Worm (Caenorhabditis elegans) whole organism, L4 larva: ENCODE results near the gene cdh-9.
A peak's percentile ranks its signal among the peaks of the same experiment; 100 is the strongest.

Experiments used
- F10B5.3 ChIP-seq: sonication (generic microtip); optimal IDR thresholded peaks from 2 replicates; lab custom pipeline; 2016; ENCODE audit warnings: mild to moderate bottlenecking, missing genetic modification characterization, missing compliant biosample characterization
- F26F4.8 ChIP-seq: fragments of 200-800 bp; sonication (Bioruptor generic); conservative IDR thresholded peaks from 2 replicates; pipeline ENCODE4 v1.3.6; 2022; ENCODE audit warnings: missing genetic modification characterization, missing compliant biosample characterization
- arid-1 ChIP-seq: fragments of 200-800 bp; sonication (Bioruptor generic); conservative IDR thresholded peaks from 2 replicates; pipeline ENCODE4 v1.3.6; 2022; ENCODE audit warnings: missing genetic modification reagents, missing genetic modification characterization, missing compliant biosample characterization
- ceh-28 ChIP-seq: fragments of 150-350 bp; optimal IDR thresholded peaks from 2 replicates; lab custom pipeline; 2014; ENCODE audit warnings: missing biosample characterization, missing genetic modification reagents, missing genetic modification characterization
- ceh-32 ChIP-seq: sonication (generic microtip); optimal IDR thresholded peaks from 2 replicates; lab custom pipeline; 2016; ENCODE audit warnings: mild to moderate bottlenecking, missing genetic modification characterization, missing compliant biosample characterization; ENCODE audit not compliant: poor library complexity
- cey-2 ChIP-seq: sonication (generic microtip); optimal IDR thresholded peaks from 3 replicates; lab custom pipeline; 2017; ENCODE audit warnings: missing genetic modification characterization, mild to moderate bottlenecking, missing compliant biosample characterization, antibody characterized with exemption, borderline replicate concordance; ENCODE audit not compliant: insufficient read depth
- daf-16 ChIP-seq, 3 experiments: sonication (generic microtip); optimal IDR thresholded peaks; 2 replicates each; lab custom pipeline; 2016 to 2017; ENCODE audit warnings: missing genetic modification characterization in 3 of 3, missing genetic modification reagents in 3 of 3, mild to moderate bottlenecking in 2 of 3, missing compliant biosample characterization in 2 of 3, missing biosample characterization in 1 of 3, moderate library complexity in 1 of 3
- dmd-6 ChIP-seq: fragments of 200-800 bp; sonication (Bioruptor generic); IDR thresholded peaks from 2 replicates; pipeline ENCODE4 v1.3.6; 2022; ENCODE audit warnings: missing genetic modification reagents, missing genetic modification characterization, missing compliant biosample characterization
- dmd-9 ChIP-seq: fragments of 200-800 bp; sonication (Bioruptor generic); IDR thresholded peaks from 2 replicates; pipeline ENCODE4 v1.3.6; 2022; ENCODE audit warnings: missing genetic modification reagents, missing genetic modification characterization, missing compliant biosample characterization
- dpl-1 ChIP-seq: fragments of 150-350 bp; optimal IDR thresholded peaks from 2 replicates; lab custom pipeline; 2014; ENCODE audit warnings: missing biosample characterization, missing genetic modification reagents, missing genetic modification characterization
- dve-1 ChIP-seq: sonication (generic microtip); optimal IDR thresholded peaks from 2 replicates; lab custom pipeline; 2017; ENCODE audit warnings: antibody characterized with exemption, mild to moderate bottlenecking, missing genetic modification characterization, missing compliant biosample characterization; ENCODE audit not compliant: insufficient read depth
- gei-8 ChIP-seq: fragments of 200-800 bp; sonication (Bioruptor generic); optimal IDR thresholded peaks from 2 replicates; lab custom pipeline; 2018; ENCODE audit warnings: mild to moderate bottlenecking, missing genetic modification characterization, missing compliant biosample characterization
- hif-1 ChIP-seq, 2 experiments: sonication (generic microtip); optimal IDR thresholded peaks; 2 replicates each; lab custom pipeline; 2016 to 2017; ENCODE audit warnings: missing compliant biosample characterization in 2 of 2, missing genetic modification characterization in 2 of 2, missing genetic modification reagents in 2 of 2, missing genotype in 2 of 2, mild to moderate bottlenecking in 1 of 2
- hlh-11 ChIP-seq: fragments of 200-800 bp; sonication (Bioruptor generic); optimal IDR thresholded peaks from 2 replicates; lab custom pipeline; 2018; ENCODE audit warnings: mild to moderate bottlenecking, missing genetic modification characterization, missing compliant biosample characterization
- lim-7 ChIP-seq: fragments of 200-800 bp; sonication (Bioruptor generic); IDR thresholded peaks from 2 replicates; pipeline ENCODE4 v1.3.6; 2022; ENCODE audit warnings: missing genetic modification characterization, missing compliant biosample characterization
- lin-1 ChIP-seq: fragments of 200-800 bp; sonication (Bioruptor generic); IDR thresholded peaks from 2 replicates; pipeline ENCODE4 v1.3.6; 2022; ENCODE audit warnings: missing genetic modification reagents, missing genetic modification characterization, missing compliant biosample characterization
- lin-13 ChIP-seq: fragments of 150-350 bp; optimal IDR thresholded peaks from 2 replicates; lab custom pipeline; 2014; ENCODE audit warnings: missing biosample characterization, missing genetic modification reagents, missing genetic modification characterization
- lin-15B ChIP-seq: fragments of 150-350 bp; sonication (generic microtip); optimal IDR thresholded peaks from 3 replicates; lab custom pipeline; 2014; ENCODE audit warnings: missing biosample characterization, missing genetic modification characterization
- lin-29 ChIP-seq: fragments of 200-800 bp; sonication (Bioruptor generic); IDR thresholded peaks from 2 replicates; pipeline ENCODE4 v1.3.6; 2022; ENCODE audit warnings: missing genetic modification reagents, missing genetic modification characterization, missing compliant biosample characterization
- lin-38 ChIP-seq: fragments of 200-800 bp; sonication (Bioruptor generic); IDR thresholded peaks from 2 replicates; pipeline ENCODE4 v1.3.6; 2022; ENCODE audit warnings: missing genetic modification reagents, missing genetic modification characterization, missing compliant biosample characterization
- lin-39 ChIP-seq: fragments of 150-350 bp; optimal IDR thresholded peaks from 2 replicates; lab custom pipeline; 2014; ENCODE audit warnings: missing biosample characterization, missing genetic modification reagents, missing genetic modification characterization
- madf-5 ChIP-seq, 2 experiments: fragments of 200-800 bp; sonication (Bioruptor generic); IDR thresholded peaks; 2 replicates each; pipeline ENCODE4 v1.3.6; 2022; ENCODE audit warnings: missing compliant biosample characterization in 2 of 2, missing genetic modification characterization in 2 of 2
- mdt-29 ChIP-seq: fragments of 200-800 bp; sonication (Bioruptor generic); IDR thresholded peaks from 2 replicates; pipeline ENCODE4 v1.3.6; 2022; ENCODE audit warnings: missing genetic modification reagents, missing genetic modification characterization, missing compliant biosample characterization
- mep-1 ChIP-seq: fragments of 150-350 bp; sonication (generic microtip); optimal IDR thresholded peaks from 3 replicates; lab custom pipeline; 2014; ENCODE audit warnings: missing biosample characterization, missing genetic modification characterization
- mes-2 ChIP-seq: sonication (generic microtip); optimal IDR thresholded peaks from 2 replicates; lab custom pipeline; 2016; ENCODE audit warnings: missing genotype, mild to moderate bottlenecking, missing genetic modification characterization, missing compliant biosample characterization; ENCODE audit not compliant: poor library complexity, severe bottlenecking
- mxl-2 ChIP-seq: fragments of 200-800 bp; sonication (Bioruptor generic); conservative IDR thresholded peaks from 2 replicates; pipeline ENCODE4 v1.3.6; 2022; ENCODE audit warnings: missing genetic modification reagents, missing genetic modification characterization, missing compliant biosample characterization
- nhr-10 ChIP-seq: fragments of 150-350 bp; optimal IDR thresholded peaks from 2 replicates; lab custom pipeline; 2014; ENCODE audit warnings: missing biosample characterization, missing genetic modification characterization
- nhr-102 ChIP-seq: sonication (generic microtip); optimal IDR thresholded peaks from 2 replicates; lab custom pipeline; 2016; ENCODE audit warnings: mild to moderate bottlenecking, missing genetic modification characterization, moderate library complexity, missing compliant biosample characterization
- nhr-11 ChIP-seq: fragments of 150-350 bp; optimal IDR thresholded peaks from 2 replicates; lab custom pipeline; 2014; ENCODE audit warnings: missing biosample characterization, missing genetic modification characterization
- nhr-25 ChIP-seq: sonication (generic microtip); optimal IDR thresholded peaks from 2 replicates; lab custom pipeline; 2017; ENCODE audit warnings: missing genetic modification characterization, mild to moderate bottlenecking, missing compliant biosample characterization, antibody characterized with exemption, moderate library complexity, borderline replicate concordance; ENCODE audit not compliant: insufficient read depth
- nhr-28 ChIP-seq: fragments of 150-350 bp; optimal IDR thresholded peaks from 2 replicates; lab custom pipeline; 2014; ENCODE audit warnings: missing biosample characterization, missing genetic modification characterization
- nhr-41 ChIP-seq: fragments of 200-800 bp; sonication (Bioruptor generic); IDR thresholded peaks from 2 replicates; pipeline ENCODE4 v1.3.6; 2022; ENCODE audit warnings: missing genetic modification reagents, missing genetic modification characterization, missing compliant biosample characterization
- nhr-42 ChIP-seq: fragments of 200-800 bp; sonication (Bioruptor generic); IDR thresholded peaks from 2 replicates; pipeline ENCODE4 v1.3.6; 2022; ENCODE audit warnings: missing genetic modification characterization, missing compliant biosample characterization
- nhr-48 ChIP-seq: sonication (generic microtip); optimal IDR thresholded peaks from 2 replicates; lab custom pipeline; 2016; ENCODE audit warnings: mild to moderate bottlenecking, missing genetic modification characterization, missing compliant biosample characterization
- pqm-1 ChIP-seq: sonication (generic microtip); optimal IDR thresholded peaks from 2 replicates; lab custom pipeline; 2017; ENCODE audit warnings: missing biosample characterization, missing genetic modification characterization
- rbr-2 ChIP-seq: sonication (generic microtip); optimal IDR thresholded peaks from 2 replicates; lab custom pipeline; 2016; ENCODE audit warnings: missing genotype, missing genetic modification characterization, missing compliant biosample characterization
- saeg-2 ChIP-seq: fragments of 200-800 bp; sonication (Bioruptor generic); IDR thresholded peaks from 2 replicates; pipeline ENCODE4 v1.3.6; 2022; ENCODE audit warnings: missing genetic modification reagents, missing genetic modification characterization, missing compliant biosample characterization
- snpc-1.2 ChIP-seq: fragments of 200-800 bp; sonication (Bioruptor generic); IDR thresholded peaks from 2 replicates; pipeline ENCODE4 v1.3.6; 2022; ENCODE audit warnings: missing genetic modification reagents, missing genetic modification characterization, missing compliant biosample characterization
- spr-3 ChIP-seq: fragments of 200-800 bp; sonication (Bioruptor generic); optimal IDR thresholded peaks from 2 replicates; lab custom pipeline; 2018; ENCODE audit warnings: mild to moderate bottlenecking, missing genetic modification characterization, missing compliant biosample characterization
- tra-1 ChIP-seq: fragments of 200-800 bp; sonication (Bioruptor generic); IDR thresholded peaks from 2 replicates; pipeline ENCODE4 v1.3.6; 2022; ENCODE audit warnings: missing genetic modification reagents, missing genetic modification characterization, missing compliant biosample characterization
- unc-62 ChIP-seq, 3 experiments: fragments of 150-350 bp in 1 of 3; sonication (generic microtip); optimal IDR thresholded peaks in 2 of 3; peaks in 1 of 3; 1 replicate in 1 of 3; 2 replicates in 2 of 3; lab custom pipeline; 2014 to 2017; ENCODE audit warnings: missing biosample characterization in 3 of 3, missing genetic modification characterization in 3 of 3, missing genetic modification reagents in 3 of 3, missing genotype in 1 of 3
- ztf-11 ChIP-seq: fragments of 150-350 bp; optimal IDR thresholded peaks from 2 replicates; lab custom pipeline; 2014; ENCODE audit warnings: missing biosample characterization, missing genetic modification characterization
- ztf-7 ChIP-seq: fragments of 150-350 bp; optimal IDR thresholded peaks from 2 replicates; lab custom pipeline; 2014; ENCODE audit warnings: missing biosample characterization, missing genetic modification characterization

The cdh-9 gene

ce11 chrX:16551318-16551717 lies 43.7 kb upstream of the cdh-9 start (continued):
- peak; percentile 30 for TF ChIP-seq rbr-2 (tag; lab: Kevin White, UChicago)
- no peak for TF ChIP-seq F10B5.3 (tag; lab: Kevin White, UChicago)
- TF ChIP-seq hif-1 (tag; optimal IDR thresholded peaks at IDR 0.05; lab: Kevin White, UChicago), result no peak
- no peak for TF ChIP-seq nhr-11 (tag; lab: Kevin White, UChicago)
- no peak for TF ChIP-seq dmd-9 (GFP tag; lab: Robert Waterston, UW)
- no peak for TF ChIP-seq ceh-28
- TF ChIP-seq nhr-10 (tag; lab: Kevin White, UChicago), result no peak
- TF ChIP-seq cey-2 (tag; lab: Kevin White, UChicago), result no peak
- no peak for TF ChIP-seq nhr-42 (GFP tag; lab: Robert Waterston, UW)
- peak; percentile 59 for TF ChIP-seq mes-2 (tag; lab: Kevin White, UChicago)
- TF ChIP-seq lin-15B (tag; lab: Kevin White, UChicago), result no peak
- TF ChIP-seq snpc-1.2 (GFP tag; lab: Robert Waterston, UW), result peak; percentile 77
- TF ChIP-seq arid-1 (GFP tag; lab: Robert Waterston, UW), result peak; percentile 79
- TF ChIP-seq mep-1 (tag; lab: Kevin White, UChicago), result peak; percentile 48
- TF ChIP-seq lin-29 (GFP tag; lab: Robert Waterston, UW), result no peak
- peak; percentile 10 for TF ChIP-seq hlh-11 (tag; lab: Kevin White, UChicago)
- no peak for TF ChIP-seq ztf-7 (tag; lab: Kevin White, UChicago)
- no peak for TF ChIP-seq nhr-25 (tag; lab: Kevin White, UChicago)
- no peak for TF ChIP-seq lin-39 (tag; lab: Kevin White, UChicago)
- TF ChIP-seq lim-7 (GFP tag; lab: Robert Waterston, UW), result peak; percentile 80
- TF ChIP-seq mdt-29, result no peak
- no peak for TF ChIP-seq dpl-1 (GFP tag; lab: Kevin White, UChicago)
- no peak for TF ChIP-seq nhr-41
- TF ChIP-seq pqm-1 (tag; lab: Kevin White, UChicago), result no peak
- no peak for TF ChIP-seq spr-3 (GFP tag; lab: Kevin White, UChicago)
- peak; percentile 55 for TF ChIP-seq lin-38 (GFP tag; lab: Robert Waterston, UW)
- no peak for TF ChIP-seq saeg-2 (GFP tag; lab: Robert Waterston, UW)
- 0 out of 4 replicates have a peak, but pooled peaks of 1 of the 2 experiments have one; percentile 10 for TF ChIP-seq madf-5 (GFP tag; IDR thresholded peaks at IDR 0.05; lab: Robert Waterston, UW)
- TF ChIP-seq ceh-32 (tag; lab: Kevin White, UChicago), result no peak
- TF ChIP-seq lin-13 (GFP tag; lab: Kevin White, UChicago), result no peak
- no peak for TF ChIP-seq ztf-11 (tag; lab: Kevin White, UChicago)

- peak; percentile 78 for TF ChIP-seq pqm-1 (tag; lab: Kevin White, UChicago)
- TF ChIP-seq nhr-48, result peak; percentile 88
- no peak for TF ChIP-seq F26F4.8
- peak; percentile 70 for TF ChIP-seq nhr-28 (tag; lab: Kevin White, UChicago)
- no peak for TF ChIP-seq lin-15B (tag; lab: Kevin White, UChicago)
- TF ChIP-seq hlh-11 (tag; lab: Kevin White, UChicago), result peak; percentile 73
- TF ChIP-seq gei-8, result peak; percentile 17
- peak; percentile 96 for TF ChIP-seq dmd-6
- peak; percentile 42; the same call in 1 of the 2 replicates for TF ChIP-seq lin-1
- peak; percentile 79 for TF ChIP-seq dve-1 (tag; lab: Kevin White, UChicago)
- TF ChIP-seq nhr-102 (tag; lab: Kevin White, UChicago), result peak; percentile 33
- TF ChIP-seq mes-2 (tag; lab: Kevin White, UChicago), result peak; percentile 28
- peak; percentile 77; the same call in 1 of the 2 replicates for TF ChIP-seq tra-1 (GFP tag; lab: Robert Waterston, UW)
- no peak for TF ChIP-seq hif-1 (tag; optimal IDR thresholded peaks at IDR 0.05; lab: Kevin White, UChicago)
- TF ChIP-seq unc-62 (GFP tag; optimal IDR thresholded peaks at IDR 0.05 in 1 of 2; lab: Kevin White, UChicago), result peak in 1 of 2 experiments; percentile 66
- TF ChIP-seq unc-62 (tag; optimal IDR thresholded peaks at IDR 0.05; lab: Kevin White, UChicago), result no peak
- peak in 1 of 2 experiments; percentile 95 for TF ChIP-seq daf-16 (GFP tag; optimal IDR thresholded peaks at IDR 0.05; lab: Kevin White, UChicago)
- TF ChIP-seq daf-16 (tag; optimal IDR thresholded peaks at IDR 0.05; lab: Kevin White, UChicago), result peak; percentile 96
- TF ChIP-seq mxl-2, result no peak
Measured at ce11 chrX:16553845-16554426, 41.1 kb upstream of the cdh-9 start, which contains the start of gene K08B5.2. Gene K08B5.2, minus strand, starts transcription at chrX:16553887.
